Fruit fly (Drosophila melanogaster): ENCODE results near the gene Gr97a.

Gr97a gene

DNA sequence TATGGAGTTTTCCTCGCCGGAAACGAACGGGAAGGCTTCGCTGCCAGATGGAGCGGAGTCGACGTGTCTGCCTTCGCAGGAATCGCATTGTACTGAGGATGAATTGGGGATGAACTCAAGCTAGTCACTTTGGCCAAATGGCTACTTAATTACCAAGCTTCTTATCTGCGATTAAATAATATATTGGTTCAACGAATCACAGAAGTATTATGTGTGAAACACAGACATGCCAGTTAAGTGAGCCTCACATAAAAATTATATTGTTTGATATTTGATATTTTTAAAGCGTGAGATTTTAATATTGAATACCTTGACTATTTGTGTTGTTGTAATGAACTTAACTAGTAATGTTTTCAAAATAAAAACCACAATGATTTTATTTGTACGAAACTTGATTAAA is at the start of gene Gr97a:
TSS of gene Gr97a (minus strand) at position 101 of the 400 bp plus-strand sequence.
- TF ChIP-seq noc (tag; optimal IDR thresholded peaks at IDR 0.05): no peak

DNA sequence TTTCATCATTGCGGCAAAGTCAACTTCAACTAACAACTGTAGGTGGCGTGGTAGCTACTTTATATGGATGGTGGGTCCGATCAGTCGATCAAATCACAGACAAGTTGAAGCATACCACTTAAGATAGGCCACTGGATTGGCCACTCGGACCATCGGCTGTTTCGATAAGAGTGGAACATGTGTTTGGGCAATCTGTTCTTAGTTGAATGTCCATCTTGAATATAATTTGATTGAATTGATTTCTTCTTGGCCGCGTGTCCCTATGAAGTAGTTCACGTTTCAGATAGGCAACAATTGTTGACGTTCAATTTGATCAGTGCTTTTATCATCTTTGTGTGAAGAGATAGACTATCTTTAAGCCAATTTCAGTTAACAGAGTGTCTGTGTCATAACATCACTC is 40.7 kb upstream of the Gr97a start, which contains the start of gene CG6295:
TSS of gene CG6295 (minus strand) at position 34 of the 400 bp plus-strand sequence.
- TF ChIP-seq noc (tag; optimal IDR thresholded peaks at IDR 0.05): no peak

DNA sequence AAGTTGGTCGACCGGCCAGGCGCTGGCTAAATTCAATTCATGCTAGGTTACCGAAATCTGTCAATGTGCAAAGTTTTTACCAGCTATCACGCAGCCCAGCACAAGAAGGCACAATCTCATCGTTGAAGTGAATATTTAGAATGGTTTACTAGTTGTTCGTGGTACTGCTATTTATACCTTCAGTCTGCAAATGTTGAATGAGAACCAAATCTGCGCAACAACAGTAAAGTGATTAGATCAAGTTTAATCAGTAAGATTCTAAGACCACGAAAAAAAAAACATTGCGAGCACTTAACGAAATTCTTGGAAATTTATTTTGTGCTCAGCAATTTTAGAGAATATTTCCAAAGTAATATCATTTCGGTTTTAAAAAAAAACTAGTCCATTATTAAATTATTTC is 39.1 kb upstream of the Gr97a start, which contains the start of gene CG6296:
TSS of gene CG6296 (minus strand) at position 132 of the 400 bp plus-strand sequence.
- TF ChIP-seq noc (tag; optimal IDR thresholded peaks at IDR 0.05): no peak

DNA sequence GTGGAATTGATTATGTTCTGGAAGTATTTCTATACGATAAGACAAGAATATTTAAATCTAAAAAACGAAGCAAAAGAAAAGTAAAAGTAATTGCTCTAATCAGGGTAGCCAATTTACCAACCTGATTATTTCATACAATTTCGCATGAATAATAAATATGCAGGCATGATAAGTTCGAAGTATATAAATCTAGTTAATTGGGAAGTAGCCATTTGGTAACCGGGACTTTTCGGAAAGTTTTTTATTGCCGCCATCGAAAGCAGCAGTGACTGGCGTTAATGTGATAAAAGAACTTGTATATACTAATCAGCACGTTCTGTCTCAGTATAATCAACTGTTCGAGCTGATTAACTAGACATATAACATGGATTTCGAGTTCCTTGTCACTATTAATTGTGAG is 36.5 kb upstream of the Gr97a start:
- TF ChIP-seq noc (tag; optimal IDR thresholded peaks at IDR 0.05): peak; percentile 90

DNA sequence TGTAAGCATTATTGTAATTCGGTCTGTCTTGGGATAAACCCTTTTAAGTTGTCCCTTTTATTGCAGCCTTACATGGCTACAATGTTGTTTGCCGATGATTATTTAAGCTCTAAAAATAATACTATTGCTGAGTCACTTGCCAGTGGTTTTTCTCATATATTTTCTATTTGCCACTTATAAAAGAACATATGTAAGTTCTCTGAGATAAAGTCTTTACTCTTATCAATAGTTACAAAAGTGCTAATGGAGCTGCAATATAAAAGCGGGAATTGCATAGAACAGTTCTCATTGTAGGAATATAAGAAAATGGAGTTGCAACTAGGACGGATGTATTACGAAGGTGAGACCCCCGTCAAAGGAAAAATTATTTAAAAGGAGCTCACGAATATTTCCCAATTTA is 33.2 kb upstream of the Gr97a start, which contains the start of gene CG31077:
TSS of gene CG31077 (plus strand) at position 301 of the 400 bp plus-strand sequence.
- TF ChIP-seq noc (tag; optimal IDR thresholded peaks at IDR 0.05): no peak

DNA sequence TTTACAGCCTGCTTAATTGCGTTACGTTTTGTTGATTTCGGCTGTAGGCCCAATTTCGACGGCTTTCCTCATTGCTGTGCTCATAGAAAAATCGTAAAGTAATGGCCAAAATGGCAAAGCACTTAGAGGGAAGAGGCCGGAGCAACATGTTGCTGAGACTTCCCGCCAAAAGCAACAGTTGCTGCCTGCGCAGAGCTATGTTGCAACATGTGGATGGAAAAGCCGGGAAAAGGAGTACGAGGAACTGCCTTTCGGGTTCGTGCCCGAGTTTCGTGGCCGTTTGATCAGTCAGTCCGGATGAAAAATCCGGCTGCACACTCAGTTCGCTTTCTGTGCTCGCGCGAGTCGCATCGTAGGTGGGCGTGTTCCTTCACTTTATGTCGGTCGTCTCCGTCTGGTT is 30.4 kb upstream of the Gr97a start, which contains the start of gene RYa-R:
TSS of gene RYa-R (plus strand) at position 339 of the 400 bp plus-strand sequence.
- no peak for TF ChIP-seq noc (tag; optimal IDR thresholded peaks at IDR 0.05)

DNA sequence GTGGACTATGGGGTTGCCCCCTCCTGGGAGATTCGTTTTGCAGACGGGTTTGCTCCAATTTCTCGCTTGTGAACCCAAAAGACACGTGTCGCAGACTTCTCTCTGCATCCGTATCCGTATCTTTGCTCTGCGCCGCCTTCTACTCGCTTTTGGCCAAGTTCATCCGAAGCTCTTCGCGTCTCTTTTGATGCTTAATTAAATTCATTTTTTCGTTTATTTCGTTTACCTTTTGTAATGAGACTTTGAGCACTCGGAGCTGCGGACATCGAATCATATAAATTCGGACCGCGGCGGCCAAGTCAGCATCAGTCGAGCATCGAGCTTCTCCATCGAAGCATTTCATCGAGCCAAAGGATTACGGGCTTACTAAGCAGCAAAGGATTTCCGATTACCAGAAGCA is 28.2 kb upstream of the Gr97a start, which contains the start of gene TwdlC:
TSS of gene TwdlC (plus strand) at position 301 of the 400 bp plus-strand sequence.
- TF ChIP-seq noc (tag; optimal IDR thresholded peaks at IDR 0.05): no peak

DNA sequence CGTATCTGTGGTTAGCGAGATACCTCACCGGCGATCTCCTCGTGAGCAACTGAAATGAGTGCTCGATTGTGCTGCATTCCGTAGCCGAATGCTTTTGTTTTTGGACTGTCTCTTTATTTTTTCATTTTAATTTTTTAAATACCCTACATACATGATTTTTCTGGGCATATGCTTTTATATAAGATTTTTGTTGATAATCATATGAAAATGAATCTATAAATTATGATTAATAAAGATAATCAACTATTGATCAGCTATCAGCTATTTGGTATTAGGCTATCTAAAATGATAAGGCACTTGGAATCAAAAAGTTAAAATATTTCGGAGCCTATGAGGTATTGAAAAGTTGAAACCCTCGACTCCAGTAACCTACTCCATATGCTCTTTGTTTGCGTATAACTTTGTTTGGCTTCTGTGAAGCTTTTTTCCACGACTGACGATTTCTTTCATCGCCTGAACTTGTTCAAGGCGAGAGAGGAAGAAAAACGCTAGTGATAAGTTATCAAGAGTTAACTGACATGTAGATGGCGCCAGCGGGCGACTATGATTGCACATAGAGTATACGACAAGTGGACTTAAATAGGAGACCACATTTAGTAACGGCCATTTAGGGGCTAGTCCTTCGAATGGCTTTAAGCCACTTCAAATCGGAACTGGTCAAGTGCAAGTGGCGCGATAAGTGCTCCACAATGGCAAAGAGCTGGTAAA is 23.7 kb upstream of the Gr97a start, which contains the start of gene CG31076:
TSS of gene CG31076 (minus strand) at position 51 of the 708 bp plus-strand sequence.
- TF ChIP-seq noc (tag; optimal IDR thresholded peaks at IDR 0.05): peak; percentile 76

DNA sequence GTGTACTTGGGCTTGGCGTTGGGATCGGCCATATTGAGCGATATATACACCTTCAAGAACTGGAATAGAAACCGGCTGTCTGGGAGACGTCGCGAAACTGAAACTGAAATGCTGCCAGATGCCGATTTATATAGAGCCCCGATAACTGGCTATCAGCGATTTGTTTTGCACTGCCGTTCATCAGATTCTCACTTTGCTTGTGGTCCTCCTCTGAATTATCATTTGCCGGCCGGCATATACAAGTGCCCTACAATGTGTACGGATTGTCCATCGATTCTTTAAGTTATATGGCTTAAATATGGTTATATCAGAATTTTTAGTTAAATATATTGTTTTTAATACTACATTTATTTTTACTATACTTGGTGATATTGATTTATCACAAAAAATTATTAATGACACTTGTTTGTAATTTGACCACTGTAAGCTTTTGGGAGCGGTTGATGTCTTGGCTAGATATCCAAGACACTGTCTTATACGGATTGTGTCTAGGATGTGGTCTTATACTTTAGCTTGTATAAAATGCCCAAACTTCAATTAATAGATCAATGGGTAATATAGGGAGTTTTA is 22.2 kb upstream of the Gr97a start, which contains the start of gene CG31075:
TSS of gene CG31075 (minus strand) at position 106 of the 570 bp plus-strand sequence.
- TF ChIP-seq noc (tag; optimal IDR thresholded peaks at IDR 0.05): peak; percentile 85

DNA sequence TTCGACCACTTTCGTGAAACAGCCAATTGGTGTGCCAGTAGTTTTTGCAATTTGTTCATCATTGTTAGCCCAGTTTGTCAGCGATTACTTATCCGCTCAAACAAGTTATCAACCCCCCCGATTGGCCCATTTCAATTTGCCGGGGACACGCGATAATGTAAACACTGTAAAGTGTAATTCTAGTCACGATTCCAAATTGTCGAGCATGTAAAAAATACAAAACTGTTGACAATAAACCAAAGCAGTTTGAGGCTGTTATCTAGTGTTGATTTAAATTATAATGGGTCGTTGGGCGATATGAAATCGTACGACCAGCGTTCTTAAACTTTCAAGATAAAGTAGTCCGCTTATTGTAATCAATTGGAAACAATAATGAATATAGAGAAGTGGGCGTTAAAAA is 21.2 kb upstream of the Gr97a start:
- no peak for TF ChIP-seq noc (tag; optimal IDR thresholded peaks at IDR 0.05)

DNA sequence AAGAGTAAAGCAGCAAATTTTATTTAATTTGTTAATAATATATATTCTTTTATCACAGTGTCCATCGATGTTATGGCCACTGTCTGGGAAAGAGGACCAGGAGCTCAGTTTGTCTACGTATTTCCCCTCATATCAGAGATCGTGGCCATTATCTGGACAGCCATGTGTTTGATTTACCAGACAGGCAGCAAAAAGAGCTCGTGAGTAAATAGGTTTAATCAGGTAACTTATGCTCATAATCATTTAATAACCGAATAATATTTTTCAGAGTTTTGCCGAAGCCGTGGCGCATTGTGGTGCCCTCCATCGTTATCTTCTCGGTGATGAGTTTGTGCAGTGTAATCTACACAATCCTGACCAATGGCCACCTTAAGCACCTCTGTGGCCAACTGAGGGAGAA is 18.2 kb upstream of the Gr97a start:
- peak; percentile 64 for TF ChIP-seq noc (tag; optimal IDR thresholded peaks at IDR 0.05)

DNA sequence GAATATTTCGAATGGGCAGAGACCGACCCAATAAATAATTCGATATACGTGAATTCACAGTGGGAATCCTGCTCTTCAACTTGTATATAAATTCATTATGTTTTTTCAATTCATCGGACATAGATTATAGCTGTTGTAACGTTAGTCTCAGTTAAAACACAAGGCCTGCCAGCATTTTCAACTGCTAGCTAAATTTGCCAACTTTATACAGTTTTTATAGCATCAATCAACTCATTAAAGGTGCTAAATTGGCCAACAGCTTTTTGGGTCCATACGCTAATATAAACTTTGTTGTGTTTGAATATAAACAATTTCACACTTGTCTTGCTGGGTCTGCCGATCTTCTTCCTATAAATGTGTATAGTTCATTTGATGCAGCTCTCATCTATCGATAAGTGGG is 15.8 kb upstream of the Gr97a start:
- TF ChIP-seq noc (tag; optimal IDR thresholded peaks at IDR 0.05): no peak

DNA sequence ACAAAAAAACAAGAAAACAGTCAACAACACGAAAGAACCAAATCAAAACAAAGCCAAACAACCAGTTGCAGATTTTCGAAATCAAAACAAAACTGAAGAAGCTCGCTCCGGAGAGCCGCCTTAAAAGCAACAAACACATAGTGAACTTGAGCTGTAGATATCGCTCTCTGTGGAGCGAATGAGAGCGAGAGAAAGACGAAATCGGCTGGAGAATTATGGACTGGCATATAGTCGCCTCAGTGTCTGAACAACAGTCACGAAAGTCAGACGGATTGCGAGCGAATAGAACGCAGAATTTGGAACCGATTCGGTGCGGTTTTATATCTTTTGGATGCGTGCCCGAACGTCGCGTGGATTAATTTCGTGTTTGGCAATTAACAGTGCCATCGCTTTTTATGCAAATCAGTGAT is 14.0 kb upstream of the Gr97a start:
- TF ChIP-seq noc (tag; optimal IDR thresholded peaks at IDR 0.05): peak; percentile 28

DNA sequence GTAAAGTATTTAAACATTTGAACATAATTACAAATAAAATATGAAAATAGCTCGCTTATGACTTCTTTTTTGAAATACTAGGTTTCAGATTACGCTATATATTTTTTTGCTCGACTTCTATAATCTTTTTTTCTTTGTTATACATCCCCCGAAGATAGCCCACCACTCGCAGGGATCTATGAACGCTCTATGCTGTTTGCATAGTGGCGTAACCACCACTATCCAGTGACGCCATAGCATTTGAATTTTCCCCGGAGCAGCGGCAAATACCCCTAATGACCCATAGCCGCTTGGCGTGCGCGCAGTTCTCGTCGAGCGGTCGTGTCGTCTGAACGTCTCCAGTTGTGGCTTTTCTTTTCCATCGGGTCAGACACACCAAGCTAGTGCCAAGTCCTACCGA is 12.0 kb upstream of the Gr97a start, which contains the start of the genes CG14253 and CG46313:
TSS of gene CG14253 (plus strand) at position 301 of the 400 bp plus-strand sequence.
TSS of gene CG46313 (plus strand) at position 301 of the 400 bp plus-strand sequence.
- TF ChIP-seq noc (tag; optimal IDR thresholded peaks at IDR 0.05): no peak

DNA sequence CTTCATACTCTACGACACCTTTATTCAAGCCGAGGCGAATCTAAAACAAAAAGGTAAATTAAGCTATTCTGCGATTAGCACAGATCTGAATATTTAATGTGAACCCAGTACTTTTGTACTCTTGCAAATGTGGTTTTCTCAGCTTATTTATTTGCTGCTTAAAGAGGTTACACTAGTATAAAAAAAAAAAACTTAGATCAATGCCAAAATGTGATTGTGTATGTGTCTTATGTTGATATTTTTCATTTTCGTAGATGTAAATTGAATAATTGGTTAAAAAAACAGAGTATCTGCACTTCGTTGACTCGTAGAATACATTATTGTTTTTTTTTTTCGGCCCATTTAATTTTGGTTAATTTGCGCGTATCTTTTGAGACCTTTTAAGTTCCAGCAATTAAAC is 3.5 kb upstream of the Gr97a start:
- peak; percentile 77 for TF ChIP-seq noc (tag; optimal IDR thresholded peaks at IDR 0.05)

DNA sequence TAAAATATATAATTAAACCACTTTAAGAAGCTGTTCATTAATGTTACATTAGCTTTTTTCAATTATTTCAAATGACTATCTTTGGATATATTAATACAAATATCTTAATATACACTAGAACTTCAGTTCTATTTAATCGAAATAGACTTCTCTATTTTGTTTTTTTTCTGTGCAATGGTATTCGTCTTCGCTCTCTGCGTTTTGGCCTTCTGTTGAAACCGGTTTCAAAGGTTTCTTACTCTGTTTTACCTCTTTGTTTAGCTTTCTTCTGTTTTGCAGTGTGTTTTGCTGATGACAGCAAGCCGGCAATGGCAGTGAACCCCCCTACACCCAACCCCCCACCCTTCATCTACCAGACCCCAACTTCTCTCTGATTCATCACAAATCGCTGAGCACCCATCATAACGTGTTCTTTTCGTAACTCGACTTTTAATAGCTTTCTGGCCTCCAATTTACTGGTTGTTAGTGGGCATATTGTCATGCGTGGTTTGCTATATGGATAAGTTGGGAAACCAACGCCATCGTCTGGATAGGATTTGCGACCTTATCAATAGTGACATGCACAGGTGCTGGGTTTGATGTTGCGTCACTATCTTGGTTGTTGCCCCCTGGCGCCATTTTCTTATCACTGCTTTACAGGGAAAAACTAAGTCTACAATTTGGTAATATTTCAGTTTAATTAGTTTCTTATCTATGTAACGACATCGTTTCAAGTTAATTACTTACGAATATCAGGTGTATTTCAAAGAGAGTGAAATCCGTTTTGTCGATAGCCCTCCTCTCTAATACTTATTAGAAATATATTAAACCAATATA is 2.7 kb upstream of the Gr97a start:
- TF ChIP-seq noc (tag; optimal IDR thresholded peaks at IDR 0.05): peak; percentile 2

All from whole organism, larva.